Worm (Caenorhabditis elegans): ENCODE results near the gene fbxa-165.
"Not testable (repeated sequence)": the region's sequence is repeated elsewhere in the genome, so short reads cannot be mapped to it uniquely, and the experiment has no call there.

fbxa-165 gene

DNA sequence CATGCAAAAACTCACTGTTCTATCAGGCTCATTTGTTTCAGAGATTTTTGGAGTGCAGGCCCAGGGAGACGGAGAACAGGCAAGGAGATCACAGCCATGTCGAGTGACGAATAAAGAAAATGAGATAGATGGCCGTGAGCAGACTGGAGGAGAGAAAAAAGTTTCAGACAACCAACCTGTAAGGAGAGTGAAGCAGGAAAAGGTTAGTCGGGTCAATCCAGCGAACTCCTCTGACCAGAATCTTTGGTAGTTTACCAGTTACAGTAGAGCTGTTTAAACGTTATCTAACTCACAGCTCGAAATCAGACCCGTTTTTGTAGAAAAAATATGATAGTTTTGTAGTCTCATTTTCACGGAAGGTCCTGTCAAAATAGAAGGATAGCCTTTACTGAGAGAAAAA, 32.5 kb upstream of the fbxa-165 start, which contains the start of gene fbxb-21:
fbxb-21 (minus strand) TSS at position 101 of the 400 bp plus-strand sequence.
- TF ChIP-seq hlh-15 (tag; optimal IDR thresholded peaks at IDR 0.05) (no peak), ceh-18 (tag; optimal IDR thresholded peaks at IDR 0.05) (no peak), madf-2 (tag; optimal IDR thresholded peaks at IDR 0.05) (no peak)

DNA sequence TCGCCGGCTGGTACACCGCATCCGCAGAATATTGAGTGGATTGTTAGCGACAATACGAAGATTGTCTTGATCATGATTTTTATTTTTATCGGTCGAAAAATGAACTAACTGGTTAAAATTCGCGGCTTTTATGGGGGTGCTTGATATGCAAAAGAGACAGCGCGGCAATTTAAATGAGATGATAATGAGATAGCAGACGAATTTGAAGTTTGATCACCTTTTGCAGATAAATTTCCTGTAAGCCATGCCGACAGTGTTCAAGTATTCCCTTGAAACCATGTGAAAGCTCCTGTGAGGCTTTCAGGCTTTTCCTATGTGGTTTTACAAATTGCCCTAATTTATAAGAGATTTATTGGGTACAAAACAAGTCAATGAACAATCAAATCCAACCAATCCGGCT, 29.9 kb upstream of the fbxa-165 start, which contains the start of gene ZC204.17:
ZC204.17 (minus strand) TSS at position 101 of the 400 bp plus-strand sequence.
- no peak for TF ChIP-seq ref-2 (tag; optimal IDR thresholded peaks at IDR 0.05)
- no peak for TF ChIP-seq unc-86 (tag; optimal IDR thresholded peaks at IDR 0.05)
- TF ChIP-seq ceh-18 (tag; optimal IDR thresholded peaks at IDR 0.05), result no peak
- TF ChIP-seq sox-4 (tag; optimal IDR thresholded peaks at IDR 0.05), result no peak
- TF ChIP-seq ceh-31 (tag; optimal IDR thresholded peaks at IDR 0.05), result no peak
- no peak for TF ChIP-seq tbx-2 (tag; optimal IDR thresholded peaks at IDR 0.05)
- no peak for TF ChIP-seq ttx-3 (tag; optimal IDR thresholded peaks at IDR 0.05)
- TF ChIP-seq npax-4 (tag; optimal IDR thresholded peaks at IDR 0.05), result no peak
- TF ChIP-seq che-1 (tag; optimal IDR thresholded peaks at IDR 0.05), result no peak
- TF ChIP-seq pha-2 (tag; optimal IDR thresholded peaks at IDR 0.05), result no peak
- TF ChIP-seq hlh-30 (tag; optimal IDR thresholded peaks at IDR 0.05; ENCODE audit: insufficient read depth), result no peak
- no peak for TF ChIP-seq pax-1 (tag; optimal IDR thresholded peaks at IDR 0.05)
- no peak for TF ChIP-seq tbx-7 (tag; optimal IDR thresholded peaks at IDR 0.05)
- no peak for TF ChIP-seq hlh-15 (tag; optimal IDR thresholded peaks at IDR 0.05)
- no peak for TF ChIP-seq ceh-45 (GFP tag; IDR thresholded peaks at IDR 0.05)
- TF ChIP-seq dve-1 (tag; optimal IDR thresholded peaks at IDR 0.05), result no peak
- no peak for TF ChIP-seq ceh-30 (tag; optimal IDR thresholded peaks at IDR 0.05)
- TF ChIP-seq elt-2 (tag; optimal IDR thresholded peaks at IDR 0.05), result no peak
- TF ChIP-seq hlh-8 (tag; optimal IDR thresholded peaks at IDR 0.05), result no peak
- TF ChIP-seq fkh-6 (tag; optimal IDR thresholded peaks at IDR 0.05), result no peak

DNA sequence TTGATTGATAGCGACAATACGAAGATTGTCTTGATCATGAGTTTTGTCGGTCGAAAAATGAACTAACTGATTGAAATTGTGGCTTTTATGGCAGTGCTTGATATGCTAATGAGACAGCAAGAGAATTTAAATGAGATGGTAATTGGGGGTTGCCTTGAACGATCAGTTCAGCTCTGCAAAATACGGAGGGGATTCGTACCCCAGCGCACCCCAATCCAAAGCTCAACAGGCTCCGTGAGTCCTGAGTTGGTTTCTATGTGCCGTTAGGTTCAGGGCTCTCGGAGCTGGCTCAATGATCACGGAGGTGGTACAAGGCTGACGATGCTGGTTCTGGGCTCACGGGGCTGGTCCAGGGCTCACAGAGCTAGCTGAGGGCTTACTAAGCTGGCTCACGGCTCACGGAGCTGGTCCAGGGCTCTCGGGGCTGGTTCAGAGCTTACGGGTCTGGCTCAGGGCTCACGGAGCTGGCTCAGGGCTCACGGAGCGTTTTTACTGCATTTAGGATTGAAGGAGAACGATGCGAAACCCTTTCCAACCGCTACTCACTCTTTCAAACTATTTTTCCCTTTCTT, 28.6 kb upstream of the fbxa-165 start, which contains the start of gene ZC204.6:
ZC204.6 (minus strand) TSS at position 51 of the 572 bp plus-strand sequence.
- TF ChIP-seq ceh-45 (GFP tag; IDR thresholded peaks at IDR 0.05) (no peak), unc-42 (tag; optimal IDR thresholded peaks at IDR 0.05) (no peak), pqm-1 (tag; optimal IDR thresholded peaks at IDR 0.05) (no peak), ama-1 (optimal IDR thresholded peaks at IDR 0.05) (no peak), ceh-48 (tag; optimal IDR thresholded peaks at IDR 0.05) (no peak), ceh-19 (GFP tag; optimal IDR thresholded peaks at IDR 0.05) (no peak), pat-9 (tag; optimal IDR thresholded peaks at IDR 0.05) (no peak), nfya-1 (tag; optimal IDR thresholded peaks at IDR 0.05) (no peak), ttx-3 (tag; optimal IDR thresholded peaks at IDR 0.05) (no peak), zip-5 (tag; optimal IDR thresholded peaks at IDR 0.05) (no peak), sox-4 (tag; optimal IDR thresholded peaks at IDR 0.05) (no peak), unc-55 (GFP tag; optimal IDR thresholded peaks at IDR 0.05) (no peak), pros-1 (tag; optimal IDR thresholded peaks at IDR 0.05) (no peak), fkh-6 (tag; optimal IDR thresholded peaks at IDR 0.05) (no peak), ref-2 (tag; optimal IDR thresholded peaks at IDR 0.05) (no peak), C38D4.7 (GFP tag; optimal IDR thresholded peaks at IDR 0.05) (no peak), ceh-30 (tag; optimal IDR thresholded peaks at IDR 0.05) (no peak), K09A11.1 (tag; optimal IDR thresholded peaks at IDR 0.05; ENCODE audit: insufficient read depth) (no peak)

DNA sequence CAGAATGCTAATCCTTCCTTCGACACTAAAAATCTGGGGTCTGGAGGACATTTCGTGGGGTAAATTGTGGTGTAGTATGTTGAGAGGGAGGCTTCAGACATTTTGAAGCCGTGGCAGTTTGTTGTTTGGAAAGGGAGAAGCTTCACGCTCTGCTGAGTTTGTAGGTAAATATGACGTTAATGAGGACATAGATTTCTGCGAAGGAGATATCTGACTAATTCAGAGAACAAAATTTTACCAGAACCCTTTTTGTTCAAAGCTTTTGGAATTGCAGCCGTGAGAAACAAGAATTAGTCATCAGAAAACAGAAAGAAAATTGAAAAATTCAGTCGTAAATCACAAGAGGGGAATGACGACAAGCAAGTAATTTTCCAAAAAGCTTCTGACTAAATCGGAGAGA, 24.2 kb upstream of the fbxa-165 start, which contains the start of gene srh-72:
srh-72 (minus strand) TSS at position 101 of the 400 bp plus-strand sequence.
- TF ChIP-seq nhr-11 (tag; optimal IDR thresholded peaks at IDR 0.05), result no peak
- no peak for TF ChIP-seq zip-5 (tag; optimal IDR thresholded peaks at IDR 0.05)

DNA sequence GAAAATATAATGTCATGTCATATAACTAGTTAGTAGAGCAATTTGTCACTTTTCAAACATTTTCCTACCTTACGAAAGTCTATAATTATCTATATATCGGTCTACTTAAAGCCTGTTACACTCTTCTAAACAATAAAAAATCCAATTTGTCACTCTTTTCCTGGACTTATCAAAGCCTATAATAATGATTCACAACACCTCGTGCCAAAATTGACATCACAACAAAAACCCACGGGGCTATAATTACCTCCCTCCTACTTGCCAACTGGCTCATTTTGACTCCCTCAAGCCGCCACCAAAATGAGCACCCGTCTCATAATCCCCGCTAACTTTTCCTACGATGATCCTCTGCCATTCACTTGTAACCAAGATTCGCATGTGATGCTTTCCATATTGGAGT, 20.1 kb upstream of the fbxa-165 start, which contains the start of gene srg-20:
srg-20 (plus strand) TSS at position 301 of the 400 bp plus-strand sequence.
- not testable (repeated sequence) for TF ChIP-seq ttx-3, tbx-2, unc-86 (tag; optimal IDR thresholded peaks at IDR 0.05)

Data from whole organism, late embryonic.